Worm (Caenorhabditis elegans) whole organism, mixed stage, embryonic: ENCODE measurements around the gene nifk-1.

ENCODE experiments used
- M03D4.4 ChIP-seq: sonication (generic microtip); optimal IDR thresholded peaks from 2 replicates; lab custom pipeline; 2017; ENCODE audit warnings: mild to moderate bottlenecking, missing genetic modification characterization, missing compliant biosample characterization
- bed-3 ChIP-seq: fragments of 200-800 bp; sonication (Bioruptor generic); optimal IDR thresholded peaks from 3 replicates; lab custom pipeline; 2018; ENCODE audit warnings: mild to moderate bottlenecking, missing genetic modification characterization, moderate library complexity, missing compliant biosample characterization
- blmp-1 ChIP-seq: fragments of 150-350 bp; optimal IDR thresholded peaks from 2 replicates; lab custom pipeline; 2014; ENCODE audit warnings: missing biosample characterization, missing genetic modification characterization
- ceh-39 ChIP-seq: fragments of 150-350 bp; optimal IDR thresholded peaks from 2 replicates; lab custom pipeline; 2014; ENCODE audit warnings: missing biosample characterization, missing genetic modification characterization
- ceh-43 ChIP-seq: fragments of 200-800 bp; sonication (Bioruptor generic); optimal IDR thresholded peaks from 2 replicates; lab custom pipeline; 2018; ENCODE audit warnings: mild to moderate bottlenecking, missing genetic modification characterization, moderate library complexity, missing compliant biosample characterization
- ceh-83 ChIP-seq: fragments of 200-800 bp; sonication (Bioruptor generic); optimal IDR thresholded peaks from 2 replicates; lab custom pipeline; 2018; ENCODE audit warnings: mild to moderate bottlenecking, missing genetic modification characterization, missing compliant biosample characterization
- ces-1 ChIP-seq: fragments of 150-350 bp; optimal IDR thresholded peaks from 2 replicates; lab custom pipeline; 2014; ENCODE audit warnings: missing biosample characterization, missing genetic modification reagents, missing genetic modification characterization
- cnd-1 ChIP-seq: fragments of 200-800 bp; sonication (Bioruptor generic); optimal IDR thresholded peaks from 2 replicates; lab custom pipeline; 2018; ENCODE audit warnings: mild to moderate bottlenecking, missing genetic modification characterization, missing compliant biosample characterization
- drap-1 ChIP-seq: fragments of 200-800 bp; sonication (Bioruptor generic); optimal IDR thresholded peaks from 3 replicates; lab custom pipeline; 2018; ENCODE audit warnings: mild to moderate bottlenecking, missing genetic modification characterization, missing compliant biosample characterization
- elt-3 ChIP-seq: fragments of 150-350 bp; optimal IDR thresholded peaks from 2 replicates; lab custom pipeline; 2014; ENCODE audit warnings: missing biosample characterization, missing genetic modification characterization
- flh-1 ChIP-seq: fragments of 200-800 bp; sonication (Bioruptor generic); optimal IDR thresholded peaks from 2 replicates; lab custom pipeline; 2018; ENCODE audit warnings: mild to moderate bottlenecking, missing genetic modification characterization, moderate library complexity, missing compliant biosample characterization
- hlh-1 ChIP-seq: fragments of 150-350 bp; optimal IDR thresholded peaks from 2 replicates; lab custom pipeline; 2014; ENCODE audit warnings: missing biosample characterization, missing genetic modification reagents, missing genetic modification characterization
- lin-13 ChIP-seq: fragments of 150-350 bp; optimal IDR thresholded peaks from 2 replicates; lab custom pipeline; 2014; ENCODE audit warnings: missing biosample characterization, missing genetic modification characterization
- lin-32 ChIP-seq: fragments of 200-800 bp; sonication (Bioruptor generic); optimal IDR thresholded peaks from 2 replicates; lab custom pipeline; 2018; ENCODE audit warnings: mild to moderate bottlenecking, missing genetic modification characterization, missing compliant biosample characterization
- lsy-2 ChIP-seq: fragments of 150-350 bp; optimal IDR thresholded peaks from 2 replicates; lab custom pipeline; 2014; ENCODE audit warnings: missing biosample characterization, missing genetic modification characterization
- mls-2 ChIP-seq: sonication (generic microtip); optimal IDR thresholded peaks from 2 replicates; lab custom pipeline; 2016; ENCODE audit warnings: mild to moderate bottlenecking, missing genetic modification characterization, moderate library complexity, missing compliant biosample characterization
- nhr-12 ChIP-seq: fragments of 150-350 bp; optimal IDR thresholded peaks from 2 replicates; lab custom pipeline; 2014; ENCODE audit warnings: missing biosample characterization, missing genetic modification characterization
- nhr-2 ChIP-seq: fragments of 150-350 bp; optimal IDR thresholded peaks from 2 replicates; lab custom pipeline; 2014; ENCODE audit warnings: missing biosample characterization, missing genetic modification characterization
- nhr-237 ChIP-seq: fragments of 150-350 bp; optimal IDR thresholded peaks from 2 replicates; lab custom pipeline; 2014; ENCODE audit warnings: missing biosample characterization, missing genetic modification characterization
- nhr-28 ChIP-seq: fragments of 150-350 bp; optimal IDR thresholded peaks from 2 replicates; lab custom pipeline; 2014; ENCODE audit warnings: missing biosample characterization, missing genetic modification characterization
- nhr-76 ChIP-seq: sonication (generic microtip); optimal IDR thresholded peaks from 2 replicates; lab custom pipeline; 2017; ENCODE audit warnings: missing biosample characterization, missing genetic modification characterization
- sem-2 ChIP-seq: fragments of 200-800 bp; sonication (Bioruptor generic); optimal IDR thresholded peaks from 2 replicates; lab custom pipeline; 2018; ENCODE audit warnings: mild to moderate bottlenecking, missing genetic modification characterization, missing compliant biosample characterization
- snpc-4 ChIP-seq: fragments of 150-350 bp; optimal IDR thresholded peaks from 2 replicates; lab custom pipeline; 2014; ENCODE audit warnings: missing biosample characterization, missing genetic modification characterization
- sptf-1 ChIP-seq: sonication (generic microtip); optimal IDR thresholded peaks from 2 replicates; lab custom pipeline; 2017; ENCODE audit warnings: mild to moderate bottlenecking, missing genetic modification characterization, moderate library complexity, missing compliant biosample characterization
- tbx-8 ChIP-seq: fragments of 200-800 bp; sonication (Bioruptor generic); optimal IDR thresholded peaks from 2 replicates; lab custom pipeline; 2018; ENCODE audit warnings: mild to moderate bottlenecking, missing genetic modification characterization, moderate library complexity, missing compliant biosample characterization
- unc-120 ChIP-seq: sonication (generic microtip); optimal IDR thresholded peaks from 2 replicates; lab custom pipeline; 2017; ENCODE audit warnings: missing genetic modification characterization, missing compliant biosample characterization; ENCODE audit not compliant: poor library complexity, severe bottlenecking
- unc-39 ChIP-seq: fragments of 150-350 bp; optimal IDR thresholded peaks from 2 replicates; lab custom pipeline; 2014; ENCODE audit warnings: missing biosample characterization, missing genetic modification characterization
- unc-62 ChIP-seq: fragments of 150-350 bp; optimal IDR thresholded peaks from 2 replicates; lab custom pipeline; 2014; ENCODE audit warnings: missing biosample characterization, missing genetic modification reagents, missing genetic modification characterization
- zip-8 ChIP-seq: fragments of 150-350 bp; optimal IDR thresholded peaks from 2 replicates; lab custom pipeline; 2014; ENCODE audit warnings: missing biosample characterization, missing genetic modification characterization
- ztf-11 ChIP-seq: fragments of 150-350 bp; optimal IDR thresholded peaks from 2 replicates; lab custom pipeline; 2014; ENCODE audit warnings: missing biosample characterization, missing genetic modification characterization

Gene nifk-1

DNA sequence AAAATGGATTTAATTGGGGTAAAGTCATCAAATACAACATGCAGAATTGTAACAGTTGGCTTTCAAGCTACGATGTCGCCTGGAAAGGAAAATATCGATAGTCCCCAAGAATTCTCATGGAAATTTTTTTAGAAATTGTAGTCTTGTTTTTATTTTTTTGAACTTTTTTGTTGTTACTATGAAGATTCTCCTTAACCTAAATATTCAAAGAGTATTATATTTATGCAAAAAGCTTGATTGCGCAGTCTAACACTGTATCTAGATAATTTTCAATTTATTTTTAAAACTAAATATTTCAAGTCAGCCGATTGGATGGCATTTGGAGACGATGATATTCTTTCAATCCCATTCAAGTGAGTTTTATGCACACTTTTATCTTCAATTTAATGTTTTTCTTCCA is 12.1 kb upstream of the nifk-1 start, which contains the start of gene pgap-2:
TSS of gene pgap-2 (plus strand) at position 301 of the 400 bp plus-strand sequence.
- TF ChIP-seq cnd-1 (no peak), unc-39 (tag; lab: Kevin White, UChicago) (no peak), unc-62 (GFP tag; lab: Kevin White, UChicago) (no peak), ces-1 (no peak), M03D4.4 (tag; lab: Kevin White, UChicago) (no peak), nhr-237 (no peak), hlh-1 (tag; lab: Kevin White, UChicago) (no peak), nhr-28 (no peak), lsy-2 (no peak), zip-8 (tag; lab: Kevin White, UChicago) (no peak), bed-3 (GFP tag; lab: Kevin White, UChicago) (no peak)
- TF ChIP-seq, all 35 proteins: peak for 0

DNA sequence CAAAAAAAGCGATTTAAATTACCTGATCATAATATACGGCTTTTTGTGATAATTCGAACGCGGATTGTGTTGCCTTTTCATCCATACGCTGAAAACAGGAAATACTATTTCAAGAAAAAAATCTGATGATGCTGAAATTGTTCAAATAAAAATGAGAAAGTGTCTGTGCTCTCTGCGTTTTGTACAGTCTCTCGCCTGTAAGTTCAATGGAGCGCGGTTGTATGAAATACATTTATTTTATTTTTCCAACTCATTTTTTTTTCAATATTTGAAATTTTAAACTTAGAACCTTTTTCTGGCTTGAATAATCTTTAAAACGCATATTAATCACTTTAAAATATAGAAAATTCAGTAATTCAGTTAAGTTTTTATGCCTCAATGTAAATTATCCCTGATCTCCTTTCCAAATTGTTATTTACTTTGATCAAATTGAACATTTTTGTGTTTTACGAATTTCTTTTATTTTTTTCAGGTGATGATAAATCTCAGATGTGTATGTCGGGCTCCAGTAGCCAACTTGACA is 10.9 kb upstream of the nifk-1 start, which contains the start of the genes clp-2 and mrpl-16:
TSS of gene clp-2 (minus strand) at position 94 of the 523 bp plus-strand sequence.
TSS of gene mrpl-16 (plus strand) at position 473 of the 523 bp plus-strand sequence.
- no peak for TF ChIP-seq M03D4.4 (tag; lab: Kevin White, UChicago)

DNA sequence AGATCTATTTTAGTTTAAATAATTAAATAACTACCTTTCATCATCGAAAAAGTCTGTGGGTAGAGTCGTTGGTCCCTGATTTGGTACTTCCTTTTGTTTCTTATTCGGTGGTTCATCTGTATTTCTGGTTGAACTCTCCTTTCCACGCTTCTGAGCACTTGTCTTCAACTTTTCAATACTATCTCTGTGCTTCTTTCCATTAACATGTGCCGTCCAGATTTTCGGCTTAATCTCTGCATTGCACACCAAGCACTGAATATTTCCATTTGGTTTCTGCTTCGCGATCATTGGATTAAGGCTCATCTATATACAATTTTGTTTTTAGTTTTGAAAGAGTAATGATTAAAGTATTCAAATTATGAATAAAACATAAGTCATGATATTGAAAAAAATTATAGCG is 6.8 kb upstream of the nifk-1 start, which contains the start of gene sel-13:
TSS of gene sel-13 (minus strand) at position 303 of the 400 bp plus-strand sequence.
- no peak for TF ChIP-seq zip-8 (tag; lab: Kevin White, UChicago)
- no peak for TF ChIP-seq lsy-2
- no peak for TF ChIP-seq ztf-11 (tag; lab: Kevin White, UChicago)
- no peak for TF ChIP-seq sptf-1 (tag; lab: Kevin White, UChicago)
- TF ChIP-seq M03D4.4 (tag; lab: Kevin White, UChicago) = no peak
- no peak for TF ChIP-seq hlh-1 (tag; lab: Kevin White, UChicago)
- TF ChIP-seq cnd-1 = no peak
- no peak for TF ChIP-seq ces-1
- TF ChIP-seq drap-1 (GFP tag; lab: Kevin White, UChicago) = no peak
- TF ChIP-seq ceh-43 (GFP tag; lab: Kevin White, UChicago) = no peak
- TF ChIP-seq nhr-12 (tag; lab: Kevin White, UChicago) = no peak
- no peak for TF ChIP-seq unc-62 (GFP tag; lab: Kevin White, UChicago)
- TF ChIP-seq blmp-1 (tag; lab: Kevin White, UChicago) = no peak
- no peak for TF ChIP-seq snpc-4 (tag; lab: Kevin White, UChicago)
- TF ChIP-seq, all 35 proteins: peak for 0

DNA sequence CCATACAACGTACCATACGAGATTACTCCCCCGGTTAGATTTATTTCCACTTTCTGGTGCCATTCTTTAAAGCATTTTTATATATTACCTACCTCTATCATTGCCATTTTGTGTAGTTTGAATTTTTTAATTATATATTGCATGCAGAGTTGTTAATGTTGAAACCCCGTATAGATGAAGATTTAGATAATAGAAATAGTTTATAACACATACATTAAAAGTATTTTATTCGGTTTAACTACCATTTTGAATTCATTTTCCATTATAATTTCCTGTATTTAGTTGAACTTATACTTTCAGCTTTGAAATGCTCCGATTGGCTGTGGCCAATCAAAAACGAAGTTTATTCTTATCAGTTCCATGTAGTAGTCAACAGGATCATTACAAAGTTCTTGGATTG is 4.7 kb upstream of the nifk-1 start, which contains the start of gene dnj-18:
TSS of gene dnj-18 (plus strand) at position 301 of the 400 bp plus-strand sequence.
- no peak for TF ChIP-seq nhr-28
- no peak for TF ChIP-seq ceh-83 (GFP tag; lab: Kevin White, UChicago)
- TF ChIP-seq bed-3 (GFP tag; lab: Kevin White, UChicago) = no peak
- TF ChIP-seq lin-32 (GFP tag; lab: Kevin White, UChicago) = no peak
- TF ChIP-seq mls-2 = no peak
- no peak for TF ChIP-seq elt-3 (tag; lab: Kevin White, UChicago)
- no peak for TF ChIP-seq unc-39 (tag; lab: Kevin White, UChicago)
- TF ChIP-seq lsy-2 = no peak
- no peak for TF ChIP-seq drap-1 (GFP tag; lab: Kevin White, UChicago)
- no peak for TF ChIP-seq unc-120 (tag; lab: Kevin White, UChicago)
- no peak for TF ChIP-seq cnd-1
- TF ChIP-seq tbx-8 (GFP tag; lab: Kevin White, UChicago) = no peak
- TF ChIP-seq sem-2 (GFP tag; lab: Kevin White, UChicago) = no peak
- no peak for TF ChIP-seq flh-1 (GFP tag; lab: Kevin White, UChicago)
- TF ChIP-seq nhr-237 = no peak
- TF ChIP-seq ceh-39 (tag; lab: Kevin White, UChicago) = no peak
- TF ChIP-seq nhr-12 (tag; lab: Kevin White, UChicago) = no peak
- no peak for TF ChIP-seq zip-8 (tag; lab: Kevin White, UChicago)
- no peak for TF ChIP-seq lin-13

DNA sequence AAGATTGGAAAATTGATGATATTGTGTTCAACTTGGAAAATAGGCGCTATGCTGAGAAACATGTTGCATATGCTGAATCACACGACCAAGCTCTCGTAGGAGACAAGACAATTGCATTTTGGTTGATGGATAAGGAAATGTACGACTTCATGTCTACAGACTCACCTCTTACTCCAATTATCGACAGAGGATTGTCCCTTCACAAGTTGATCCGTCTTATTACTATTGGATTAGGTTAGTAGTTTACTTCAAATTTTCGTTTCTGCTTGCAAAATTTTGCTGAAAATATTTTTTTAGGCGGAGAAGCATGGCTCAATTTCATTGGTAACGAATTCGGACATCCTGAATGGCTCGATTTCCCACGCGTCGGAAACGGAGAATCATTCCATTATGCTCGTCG is 3.8 kb upstream of the nifk-1 start:
- TF ChIP-seq ceh-43 (GFP tag; lab: Kevin White, UChicago) = no peak
- no peak for TF ChIP-seq sptf-1 (tag; lab: Kevin White, UChicago)
- no peak for TF ChIP-seq mls-2
- TF ChIP-seq hlh-1 (tag; lab: Kevin White, UChicago) = no peak
- TF ChIP-seq ztf-11 (tag; lab: Kevin White, UChicago) = no peak
- TF ChIP-seq blmp-1 (tag; lab: Kevin White, UChicago) = no peak
- no peak for TF ChIP-seq nhr-76 (tag; lab: Kevin White, UChicago)
- TF ChIP-seq unc-62 (GFP tag; lab: Kevin White, UChicago) = no peak
- TF ChIP-seq tbx-8 (GFP tag; lab: Kevin White, UChicago) = no peak
- TF ChIP-seq sem-2 (GFP tag; lab: Kevin White, UChicago) = no peak
- no peak for TF ChIP-seq nhr-2
